Fruit fly (Drosophila melanogaster) whole organism, embryonic: Measurements from ENCODE around the gene mib1.

Experiments used
- Asciz ChIP-seq: fragments of 200-800 bp; sonication (Bioruptor generic); optimal IDR thresholded peaks from 2 replicates; lab custom pipeline; 2017; ENCODE audit warnings: missing biosample characterization, mild to moderate bottlenecking, missing genetic modification characterization, missing genetic modification reagents
- Atf-2 ChIP-seq: fragments of 200-800 bp; sonication (Bioruptor generic); optimal IDR thresholded peaks from 2 replicates; lab custom pipeline; 2016; ENCODE audit warnings: missing biosample characterization, missing genetic modification characterization
- Atf3 ChIP-seq: fragments of 200-800 bp; sonication (Bioruptor generic); optimal IDR thresholded peaks from 3 replicates; lab custom pipeline; 2016; ENCODE audit warnings: missing biosample characterization, missing genetic modification characterization
- CG11456 ChIP-seq: fragments of 200-800 bp; sonication (Bioruptor generic); IDR thresholded peaks from 3 replicates; pipeline ENCODE4 v1.3.6; 2022; ENCODE audit warnings: missing biosample characterization, missing genetic modification characterization
- CG12104 ChIP-seq: fragments of 200-800 bp; sonication (Bioruptor generic); optimal IDR thresholded peaks from 3 replicates; lab custom pipeline; 2016; ENCODE audit warnings: missing biosample characterization, missing genetic modification characterization
- CG1233 ChIP-seq: fragments of 200-800 bp; sonication (Bioruptor generic); optimal IDR thresholded peaks from 4 replicates; lab custom pipeline; 2018; ENCODE audit warnings: missing biosample characterization, mild to moderate bottlenecking, missing genetic modification characterization
- CG13287 ChIP-seq: fragments of 200-800 bp; sonication (Bioruptor generic); IDR thresholded peaks from 2 replicates; pipeline ENCODE4 v1.3.6; 2022; ENCODE audit warnings: missing biosample characterization, missing genetic modification characterization; ENCODE audit not compliant: partially characterized antibody
- CG17186 ChIP-seq: fragments of 200-800 bp; sonication (Bioruptor generic); optimal IDR thresholded peaks from 3 replicates; lab custom pipeline; 2017; ENCODE audit warnings: missing biosample characterization, missing genetic modification reagents, missing genetic modification characterization
- CG17328 ChIP-seq: fragments of 200-800 bp; sonication (Bioruptor generic); IDR thresholded peaks from 2 replicates; pipeline ENCODE4 v1.3.6; 2022; ENCODE audit warnings: missing biosample characterization, missing genetic modification characterization
- CG17612 ChIP-seq: fragments of 200-800 bp; sonication (Bioruptor generic); IDR thresholded peaks from 2 replicates; pipeline ENCODE4 v1.3.6; 2022; ENCODE audit warnings: missing biosample characterization, missing genetic modification characterization
- CG18764 ChIP-seq: fragments of 200-800 bp; sonication (Bioruptor generic); optimal IDR thresholded peaks from 3 replicates; lab custom pipeline; 2016; ENCODE audit warnings: missing biosample characterization, missing genetic modification characterization
- CG4404 ChIP-seq: fragments of 200-800 bp; sonication (Bioruptor generic); IDR thresholded peaks from 2 replicates; pipeline ENCODE4 v1.3.6; 2022; ENCODE audit warnings: missing biosample characterization, missing genetic modification characterization
- CG4617 ChIP-seq: fragments of 200-800 bp; sonication (Bioruptor generic); optimal IDR thresholded peaks from 3 replicates; lab custom pipeline; 2016; ENCODE audit warnings: missing biosample characterization, missing genetic modification characterization, borderline replicate concordance
- CG4730 ChIP-seq: fragments of 200-800 bp; sonication (Bioruptor generic); IDR thresholded peaks from 2 replicates; pipeline ENCODE4 v1.3.6; 2022; ENCODE audit warnings: missing biosample characterization, missing genetic modification characterization
- CG6254 ChIP-seq: fragments of 200-800 bp; sonication (Bioruptor generic); optimal IDR thresholded peaks from 3 replicates; lab custom pipeline; 2017; ENCODE audit warnings: mild to moderate bottlenecking, missing biosample characterization, missing genetic modification reagents, missing genetic modification characterization
- CG6272 ChIP-seq: fragments of 200-800 bp; sonication (Bioruptor generic); IDR thresholded peaks from 2 replicates; pipeline ENCODE4 v1.3.6; 2022; ENCODE audit warnings: missing biosample characterization, missing genetic modification characterization
- CG6813 ChIP-seq: fragments of 200-800 bp; sonication (Bioruptor generic); optimal IDR thresholded peaks from 2 replicates; lab custom pipeline; 2017; ENCODE audit warnings: missing biosample characterization, missing genetic modification characterization, mild to moderate bottlenecking, moderate library complexity, missing genetic modification reagents
- CG9932 ChIP-seq: fragments of 200-800 bp; sonication (Bioruptor generic); IDR thresholded peaks from 2 replicates; pipeline ENCODE4 v1.3.6; 2022; ENCODE audit warnings: missing biosample characterization, missing genetic modification characterization
- Chrac-16 ChIP-seq: fragments of 200-800 bp; sonication (Bioruptor generic); optimal IDR thresholded peaks from 3 replicates; lab custom pipeline; 2016; ENCODE audit warnings: missing biosample characterization, missing genetic modification characterization
- CrebB ChIP-seq: fragments of 200-800 bp; sonication (Bioruptor generic); optimal IDR thresholded peaks from 3 replicates; lab custom pipeline; 2018; ENCODE audit warnings: missing biosample characterization, mild to moderate bottlenecking, missing genetic modification characterization
- Dll ChIP-seq: fragments of 200-800 bp; sonication (Bioruptor generic); IDR thresholded peaks from 4 replicates; pipeline ENCODE4 v1.3.6; 2022; ENCODE audit warnings: missing biosample characterization, missing genetic modification characterization; ENCODE audit not compliant: partially characterized antibody
- Doc3 ChIP-seq: fragments of 200-800 bp; sonication (Bioruptor generic); IDR thresholded peaks from 3 replicates; pipeline ENCODE4 v1.3.6; 2022; ENCODE audit warnings: missing biosample characterization, missing genetic modification characterization; ENCODE audit not compliant: partially characterized antibody
- ERR ChIP-seq: fragments of 200-800 bp; sonication (Bioruptor generic); optimal IDR thresholded peaks from 2 replicates; lab custom pipeline; 2016; ENCODE audit warnings: missing biosample characterization, missing genetic modification characterization
- Gsc ChIP-seq: fragments of 200-800 bp; sonication (Bioruptor generic); IDR thresholded peaks from 2 replicates; pipeline ENCODE4 v1.3.6; 2022; ENCODE audit warnings: missing biosample characterization, missing genetic modification characterization
- Hr3 ChIP-seq: fragments of 200-800 bp; sonication (Bioruptor generic); optimal IDR thresholded peaks from 3 replicates; lab custom pipeline; 2016; ENCODE audit warnings: missing biosample characterization, missing genetic modification characterization
- Hr51 ChIP-seq, 2 experiments: fragments of 200-800 bp; sonication (Bioruptor generic); optimal IDR thresholded peaks; 2 replicates in 1 of 2; 3 replicates in 1 of 2; lab custom pipeline; 2016 to 2018; ENCODE audit warnings: missing biosample characterization in 2 of 2, missing genetic modification characterization in 2 of 2, mild to moderate bottlenecking in 1 of 2, moderate library complexity in 1 of 2
- Max ChIP-seq: fragments of 200-800 bp; sonication (Bioruptor generic); optimal IDR thresholded peaks from 2 replicates; lab custom pipeline; 2016; ENCODE audit warnings: missing biosample characterization, mild to moderate bottlenecking, missing genetic modification characterization
- Med ChIP-seq: fragments of 200-800 bp; sonication (Bioruptor generic); peaks from one replicate; lab custom pipeline; 2016; ENCODE audit warnings: missing biosample characterization, missing genetic modification characterization, mild to moderate bottlenecking, inconsistent platforms, moderate library complexity
- Mes4 ChIP-seq: fragments of 200-800 bp; sonication (Bioruptor generic); optimal IDR thresholded peaks from 2 replicates; lab custom pipeline; 2016; ENCODE audit warnings: missing biosample characterization, missing genetic modification characterization
- Myb ChIP-seq: fragments of 200-800 bp; sonication (Bioruptor generic); optimal IDR thresholded peaks from 2 replicates; lab custom pipeline; 2016; ENCODE audit warnings: missing biosample characterization, missing genetic modification characterization
- Neu2 ChIP-seq: fragments of 200-800 bp; sonication (Bioruptor generic); optimal IDR thresholded peaks from 3 replicates; lab custom pipeline; 2016; ENCODE audit warnings: missing biosample characterization, missing genetic modification characterization, borderline replicate concordance
- Nf-YC ChIP-seq: fragments of 200-800 bp; optimal IDR thresholded peaks from 3 replicates; lab custom pipeline; 2019; ENCODE audit warnings: missing biosample characterization, mild to moderate bottlenecking, missing genetic modification characterization, moderate library complexity
- Optix ChIP-seq: fragments of 200-800 bp; sonication (Bioruptor generic); IDR thresholded peaks from 3 replicates; pipeline ENCODE4 v1.3.6; 2022; ENCODE audit warnings: missing biosample characterization, missing genetic modification characterization
- Rfx ChIP-seq: fragments of 200-800 bp; sonication (Bioruptor generic); IDR thresholded peaks from 2 replicates; pipeline ENCODE4 v1.3.6; 2022; ENCODE audit warnings: missing biosample characterization, missing genetic modification characterization
- Sox100B ChIP-seq: fragments of 200-800 bp; sonication (Bioruptor generic); optimal IDR thresholded peaks from 3 replicates; lab custom pipeline; 2018; ENCODE audit warnings: missing biosample characterization, mild to moderate bottlenecking, missing genetic modification characterization
- Spps ChIP-seq: fragments of 200-800 bp; sonication (Bioruptor generic); optimal IDR thresholded peaks from 2 replicates; lab custom pipeline; 2018; ENCODE audit warnings: missing biosample characterization, mild to moderate bottlenecking, missing genetic modification characterization
- Sry-β ChIP-seq: fragments of 200-800 bp; sonication (Bioruptor generic); optimal IDR thresholded peaks from 2 replicates; lab custom pipeline; 2018; ENCODE audit warnings: missing biosample characterization, mild to moderate bottlenecking, missing genetic modification characterization, moderate library complexity
- bcd ChIP-seq: fragments of 200-800 bp; sonication (Bioruptor generic); optimal IDR thresholded peaks from 2 replicates; lab custom pipeline; 2017; ENCODE audit warnings: missing biosample characterization, mild to moderate bottlenecking, missing genetic modification characterization
- cas ChIP-seq: fragments of 200-800 bp; sonication (Bioruptor generic); IDR thresholded peaks from 2 replicates; pipeline ENCODE4 v1.3.6; 2022; ENCODE audit warnings: missing biosample characterization, missing genetic modification characterization
- cato ChIP-seq: fragments of 200-800 bp; sonication (Bioruptor generic); optimal IDR thresholded peaks from 2 replicates; lab custom pipeline; 2016; ENCODE audit warnings: missing biosample characterization, missing genetic modification characterization, borderline replicate concordance
- eyg ChIP-seq: fragments of 200-800 bp; sonication (Bioruptor generic); optimal IDR thresholded peaks from 3 replicates; lab custom pipeline; 2016; ENCODE audit warnings: missing biosample characterization, missing genetic modification characterization
- fd102C ChIP-seq: fragments of 200-800 bp; sonication (Bioruptor generic); optimal IDR thresholded peaks from 2 replicates; lab custom pipeline; 2018; ENCODE audit warnings: missing biosample characterization, mild to moderate bottlenecking, missing genetic modification characterization, moderate library complexity
- kah ChIP-seq: fragments of 200-800 bp; sonication (Bioruptor generic); optimal IDR thresholded peaks from 2 replicates; lab custom pipeline; 2018; ENCODE audit warnings: missing biosample characterization, mild to moderate bottlenecking, missing genetic modification characterization
- klu ChIP-seq: fragments of 200-800 bp; sonication (Bioruptor generic); IDR thresholded peaks from 2 replicates; pipeline ENCODE4 v1.3.6; 2022; ENCODE audit warnings: missing biosample characterization, missing genetic modification characterization
- lbe ChIP-seq: fragments of 200-800 bp; sonication (Bioruptor generic); optimal IDR thresholded peaks from 2 replicates; lab custom pipeline; 2016; ENCODE audit warnings: missing biosample characterization, mild to moderate bottlenecking, missing genetic modification characterization
- mld ChIP-seq: fragments of 200-800 bp; sonication (Bioruptor generic); IDR thresholded peaks from 3 replicates; pipeline ENCODE4 v1.3.6; 2022; ENCODE audit warnings: missing biosample characterization, missing genetic modification characterization; ENCODE audit not compliant: partially characterized antibody
- odd ChIP-seq: fragments of 200-800 bp; sonication (Bioruptor generic); optimal IDR thresholded peaks from 2 replicates; lab custom pipeline; 2017; ENCODE audit warnings: missing biosample characterization, mild to moderate bottlenecking, missing genetic modification characterization
- peb ChIP-seq: fragments of 200-800 bp; sonication (Bioruptor generic); IDR thresholded peaks from 2 replicates; pipeline ENCODE4 v1.3.6; 2022; ENCODE audit warnings: missing biosample characterization, missing genetic modification characterization
- z ChIP-seq: fragments of 200-800 bp; sonication (Bioruptor generic); IDR thresholded peaks from 3 replicates; pipeline ENCODE4 v1.3.6; 2022; ENCODE audit warnings: missing biosample characterization, missing genetic modification characterization
- zfh1 ChIP-seq: fragments of 200-800 bp; sonication (Bioruptor generic); IDR thresholded peaks from 3 replicates; pipeline ENCODE4 v1.3.6; 2022; ENCODE audit warnings: missing biosample characterization, missing genetic modification characterization

The mib1 gene

DNA sequence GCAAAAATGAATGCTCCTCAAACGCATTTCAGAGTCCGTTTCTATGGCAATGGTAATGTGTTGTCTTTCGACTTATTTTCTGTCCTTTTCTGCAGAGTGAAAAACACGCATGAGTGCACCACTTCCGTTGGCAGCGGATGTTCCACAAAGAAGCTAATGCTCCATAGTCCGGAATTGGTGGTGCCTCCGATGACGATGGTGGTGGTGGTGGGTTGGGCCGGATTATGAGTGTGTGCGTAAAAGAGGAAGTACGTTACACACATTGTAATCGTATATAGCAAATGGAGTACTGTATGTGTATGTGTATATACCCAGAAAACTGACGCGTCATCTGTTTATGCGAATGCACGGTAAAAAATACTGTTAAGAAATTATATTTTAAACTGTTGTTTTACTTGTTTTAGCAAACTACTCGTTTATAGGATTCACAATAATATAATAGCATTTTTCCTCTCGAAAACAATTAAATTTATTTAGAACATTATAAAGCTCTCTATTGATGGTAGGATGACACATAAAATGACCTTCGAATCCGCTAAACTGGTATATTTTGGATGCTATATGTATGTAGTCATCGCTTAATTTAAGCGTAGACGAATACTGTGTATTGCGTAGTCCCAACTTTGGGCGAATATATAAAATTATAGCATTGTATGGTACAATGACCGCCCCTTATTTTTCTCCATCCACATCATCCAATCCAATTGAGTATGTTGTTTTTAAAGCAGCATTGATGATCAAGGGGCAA is 33.6 kb upstream of the mib1 start (continued):
- TF ChIP-seq CG4730 (GFP tag; lab: Robert Waterston, UW): no peak
- TF ChIP-seq peb (GFP tag; lab: Robert Waterston, UW): peak; percentile 58
- peak; percentile 66 for TF ChIP-seq Rfx (GFP tag; lab: Robert Waterston, UW)
- no peak for TF ChIP-seq Nf-YC
- TF ChIP-seq CG17612 (GFP tag; lab: Robert Waterston, UW): no peak
- TF ChIP-seq Sry-β (GFP tag; lab: Kevin White, UChicago): no peak
- TF ChIP-seq z (GFP tag; lab: Robert Waterston, UW): peak; percentile 52; the same call in 1 of the 3 replicates
- no peak for TF ChIP-seq Gsc (GFP tag; lab: Robert Waterston, UW)
- no peak for TF ChIP-seq Mes4 (GFP tag; lab: Kevin White, UChicago)
- TF ChIP-seq bcd (GFP tag; lab: Kevin White, UChicago): no peak
- peak; percentile 51; the same call in 2 of the 3 replicates for TF ChIP-seq zfh1 (GFP tag; lab: Robert Waterston, UW)
- peak; percentile 7 for TF ChIP-seq CG6813 (GFP tag; lab: Kevin White, UChicago)
- TF ChIP-seq kah (GFP tag; lab: Kevin White, UChicago): no peak
- peak; percentile 47; the same call in 1 of the 2 replicates for TF ChIP-seq CG17328 (GFP tag; lab: Robert Waterston, UW)
- TF ChIP-seq Dll: no peak
- no peak for TF ChIP-seq Asciz
- no peak for TF ChIP-seq cato (GFP tag; lab: Kevin White, UChicago)
- peak; percentile 26; the same call in 1 of the 2 replicates for TF ChIP-seq CG9932
- TF ChIP-seq Atf3 (GFP tag; lab: Kevin White, UChicago): no peak
- peak in 1 of 2 experiments; percentile 73 for TF ChIP-seq Hr51 (GFP tag; optimal IDR thresholded peaks at IDR 0.05; lab: Kevin White, UChicago)
- peak; percentile 30 for TF ChIP-seq Max (GFP tag; lab: Kevin White, UChicago)
- no peak for TF ChIP-seq CG11456 (GFP tag; lab: Robert Waterston, UW)
- TF ChIP-seq Chrac-16 (GFP tag; lab: Kevin White, UChicago): no peak
- TF ChIP-seq CrebB (tag; lab: Kevin White, UChicago): peak; percentile 30
- no peak for TF ChIP-seq CG13287 (GFP tag; lab: Robert Waterston, UW)
- no peak for TF ChIP-seq Doc3 (GFP tag; lab: Robert Waterston, UW)
- no peak for TF ChIP-seq CG12104 (GFP tag; lab: Kevin White, UChicago)
- TF ChIP-seq Med: peak; percentile 69
- TF ChIP-seq CG4404 (GFP tag; lab: Robert Waterston, UW): no peak
- no peak for TF ChIP-seq odd (GFP tag; lab: Kevin White, UChicago)
- no peak for TF ChIP-seq CG4617 (GFP tag; lab: Kevin White, UChicago)
- TF ChIP-seq Spps (tag; lab: Kevin White, UChicago): no peak
- TF ChIP-seq Atf-2 (GFP tag; lab: Kevin White, UChicago): no peak
- TF ChIP-seq CG18764 (GFP tag; lab: Kevin White, UChicago): no peak
- TF ChIP-seq Sox100B (GFP tag; lab: Kevin White, UChicago): peak; percentile 39
- TF ChIP-seq cas (GFP tag; lab: Robert Waterston, UW): no peak
- no peak for TF ChIP-seq CG17186 (GFP tag; lab: Kevin White, UChicago)
- TF ChIP-seq lbe (GFP tag; lab: Kevin White, UChicago): no peak
- TF ChIP-seq CG6254: peak; percentile 47
- TF ChIP-seq Neu2 (GFP tag; lab: Kevin White, UChicago): no peak
- TF ChIP-seq Myb (GFP tag; lab: Kevin White, UChicago): no peak
- TF ChIP-seq fd102C (GFP tag; lab: Kevin White, UChicago): no peak
- no peak for TF ChIP-seq eyg
- no peak for TF ChIP-seq klu
- TF ChIP-seq ERR (GFP tag; lab: Kevin White, UChicago): no peak
- no peak for TF ChIP-seq Optix
- TF ChIP-seq CG6272 (GFP tag; lab: Robert Waterston, UW): no peak
- TF ChIP-seq Hr3 (GFP tag; lab: Kevin White, UChicago): no peak
- TF ChIP-seq mld (GFP tag; lab: Robert Waterston, UW): no peak
- TF ChIP-seq CG1233 (GFP tag; lab: Kevin White, UChicago): no peak
